Worm (Caenorhabditis elegans) whole organism, L4 larva: ENCODE data around the gene mboa-4.

Source experiments
- D1046.2 ChIP-seq: fragments of 200-800 bp; sonication (Bioruptor generic); IDR thresholded peaks from 2 replicates; pipeline ENCODE4 v1.3.6; 2022; ENCODE audit warnings: missing genetic modification characterization, missing compliant biosample characterization
- F37D6.2 ChIP-seq: sonication (generic microtip); optimal IDR thresholded peaks from 2 replicates; lab custom pipeline; 2016; ENCODE audit warnings: mild to moderate bottlenecking, missing genetic modification characterization, missing compliant biosample characterization
- R02D3.7 ChIP-seq: fragments of 150-350 bp; sonication (generic microtip); optimal IDR thresholded peaks from 3 replicates; lab custom pipeline; 2014; ENCODE audit warnings: missing biosample characterization, missing genetic modification characterization
- T20F7.1 ChIP-seq: fragments of 200-800 bp; sonication (Bioruptor generic); optimal IDR thresholded peaks from 2 replicates; lab custom pipeline; 2018; ENCODE audit warnings: mild to moderate bottlenecking, missing genetic modification characterization, missing compliant biosample characterization
- Y105C5A.15 ChIP-seq: fragments of 200-800 bp; sonication (Bioruptor generic); IDR thresholded peaks from 2 replicates; pipeline ENCODE4 v1.3.6; 2022; ENCODE audit warnings: missing genetic modification characterization, missing compliant biosample characterization
- Y75B8A.6 ChIP-seq: fragments of 200-800 bp; sonication (Bioruptor generic); IDR thresholded peaks from 2 replicates; pipeline ENCODE4 v1.3.6; 2022; ENCODE audit warnings: missing genetic modification reagents, missing genetic modification characterization, missing compliant biosample characterization
- aha-1 ChIP-seq: fragments of 150-350 bp; peaks from one replicate; lab custom pipeline; 2014; ENCODE audit warnings: missing biosample characterization, missing genetic modification characterization
- aly-2 ChIP-seq: sonication (generic microtip); optimal IDR thresholded peaks from 2 replicates; lab custom pipeline; 2018; ENCODE audit warnings: missing biosample characterization, missing genetic modification characterization
- ama-1 ChIP-seq: fragments of 150-350 bp; optimal IDR thresholded peaks from 2 replicates; lab custom pipeline; 2014; ENCODE audit warnings: inconsistent platforms, mixed read lengths
- arid-1 ChIP-seq: fragments of 200-800 bp; sonication (Bioruptor generic); conservative IDR thresholded peaks from 2 replicates; pipeline ENCODE4 v1.3.6; 2022; ENCODE audit warnings: missing genetic modification reagents, missing genetic modification characterization, missing compliant biosample characterization
- ceh-82 ChIP-seq: sonication (generic microtip); optimal IDR thresholded peaks from 2 replicates; lab custom pipeline; 2017; ENCODE audit warnings: missing biosample characterization, missing genetic modification characterization
- ctbp-1 ChIP-seq: fragments of 200-800 bp; sonication (Bioruptor generic); IDR thresholded peaks from 2 replicates; pipeline ENCODE4 v1.3.6; 2022; ENCODE audit warnings: missing genetic modification reagents, missing genetic modification characterization, missing compliant biosample characterization
- daf-12 ChIP-seq: fragments of 150-350 bp; optimal IDR thresholded peaks from 2 replicates; lab custom pipeline; 2014; ENCODE audit warnings: missing biosample characterization, missing genetic modification reagents, missing genetic modification characterization
- daf-16 ChIP-seq, 3 experiments: sonication (generic microtip); optimal IDR thresholded peaks; 2 replicates each; lab custom pipeline; 2016 to 2017; ENCODE audit warnings: missing genetic modification characterization in 3 of 3, missing genetic modification reagents in 3 of 3, mild to moderate bottlenecking in 2 of 3, missing compliant biosample characterization in 2 of 3, missing biosample characterization in 1 of 3, moderate library complexity in 1 of 3
- daf-19 ChIP-seq: fragments of 200-800 bp; sonication (Bioruptor generic); conservative IDR thresholded peaks from 2 replicates; pipeline ENCODE4 v1.3.6; 2022; ENCODE audit warnings: missing genetic modification characterization, missing compliant biosample characterization
- dmd-8 ChIP-seq: fragments of 200-800 bp; sonication (Bioruptor generic); IDR thresholded peaks from 2 replicates; pipeline ENCODE4 v1.3.6; 2022; ENCODE audit warnings: missing genetic modification characterization, missing compliant biosample characterization
- dpl-1 ChIP-seq: fragments of 150-350 bp; optimal IDR thresholded peaks from 2 replicates; lab custom pipeline; 2014; ENCODE audit warnings: missing biosample characterization, missing genetic modification reagents, missing genetic modification characterization
- dve-1 ChIP-seq: sonication (generic microtip); optimal IDR thresholded peaks from 2 replicates; lab custom pipeline; 2017; ENCODE audit warnings: antibody characterized with exemption, mild to moderate bottlenecking, missing genetic modification characterization, missing compliant biosample characterization; ENCODE audit not compliant: insufficient read depth
- egl-43 ChIP-seq: fragments of 200-800 bp; sonication (Bioruptor generic); IDR thresholded peaks from 2 replicates; pipeline ENCODE4 v1.3.6; 2022; ENCODE audit warnings: missing genetic modification reagents, missing genetic modification characterization, missing compliant biosample characterization
- fkh-10 ChIP-seq: fragments of 150-350 bp; optimal IDR thresholded peaks from 2 replicates; lab custom pipeline; 2014; ENCODE audit warnings: missing biosample characterization, missing genetic modification reagents, missing genetic modification characterization
- fos-1 ChIP-seq: fragments of 150-350 bp; optimal IDR thresholded peaks from 2 replicates; lab custom pipeline; 2014; ENCODE audit warnings: missing biosample characterization, missing genetic modification characterization
- jun-1 ChIP-seq: fragments of 150-350 bp; optimal IDR thresholded peaks from 2 replicates; lab custom pipeline; 2014; ENCODE audit warnings: missing biosample characterization, missing genetic modification reagents, missing genetic modification characterization
- lin-1 ChIP-seq: fragments of 200-800 bp; sonication (Bioruptor generic); IDR thresholded peaks from 2 replicates; pipeline ENCODE4 v1.3.6; 2022; ENCODE audit warnings: missing genetic modification reagents, missing genetic modification characterization, missing compliant biosample characterization
- lin-13 ChIP-seq: fragments of 150-350 bp; optimal IDR thresholded peaks from 2 replicates; lab custom pipeline; 2014; ENCODE audit warnings: missing biosample characterization, missing genetic modification reagents, missing genetic modification characterization
- lin-38 ChIP-seq: fragments of 200-800 bp; sonication (Bioruptor generic); IDR thresholded peaks from 2 replicates; pipeline ENCODE4 v1.3.6; 2022; ENCODE audit warnings: missing genetic modification reagents, missing genetic modification characterization, missing compliant biosample characterization
- lir-3 ChIP-seq: sonication (generic microtip); optimal IDR thresholded peaks from 2 replicates; lab custom pipeline; 2016; ENCODE audit warnings: mild to moderate bottlenecking, missing genetic modification characterization, missing compliant biosample characterization
- mep-1 ChIP-seq: fragments of 150-350 bp; sonication (generic microtip); optimal IDR thresholded peaks from 3 replicates; lab custom pipeline; 2014; ENCODE audit warnings: missing biosample characterization, missing genetic modification characterization
- mes-2 ChIP-seq: sonication (generic microtip); optimal IDR thresholded peaks from 2 replicates; lab custom pipeline; 2016; ENCODE audit warnings: missing genotype, mild to moderate bottlenecking, missing genetic modification characterization, missing compliant biosample characterization; ENCODE audit not compliant: poor library complexity, severe bottlenecking
- nhr-10 ChIP-seq: fragments of 150-350 bp; optimal IDR thresholded peaks from 2 replicates; lab custom pipeline; 2014; ENCODE audit warnings: missing biosample characterization, missing genetic modification characterization
- nhr-11 ChIP-seq: fragments of 150-350 bp; optimal IDR thresholded peaks from 2 replicates; lab custom pipeline; 2014; ENCODE audit warnings: missing biosample characterization, missing genetic modification characterization
- nhr-28 ChIP-seq: fragments of 150-350 bp; optimal IDR thresholded peaks from 2 replicates; lab custom pipeline; 2014; ENCODE audit warnings: missing biosample characterization, missing genetic modification characterization
- nhr-77 ChIP-seq: fragments of 150-350 bp; optimal IDR thresholded peaks from 2 replicates; lab custom pipeline; 2014; ENCODE audit warnings: missing biosample characterization, missing genetic modification characterization
- pha-4 ChIP-seq, 2 experiments: fragments of 150-350 bp in 1 of 2; fragments of 200-800 bp in 1 of 2; sonication (Bioruptor generic) in 1 of 2; IDR thresholded peaks in 1 of 2; optimal IDR thresholded peaks in 1 of 2; 2 replicates each; pipeline versions ENCODE4 v1.3.6 to Lab custom; 2014 to 2022; ENCODE audit warnings: missing genetic modification characterization in 2 of 2, missing genetic modification reagents in 2 of 2, missing biosample characterization in 1 of 2, missing compliant biosample characterization in 1 of 2
- php-3 ChIP-seq: fragments of 200-800 bp; sonication (Bioruptor generic); IDR thresholded peaks from 2 replicates; pipeline ENCODE4 v1.3.6; 2022; ENCODE audit warnings: missing genetic modification reagents, missing genetic modification characterization, missing compliant biosample characterization
- saeg-2 ChIP-seq: fragments of 200-800 bp; sonication (Bioruptor generic); IDR thresholded peaks from 2 replicates; pipeline ENCODE4 v1.3.6; 2022; ENCODE audit warnings: missing genetic modification reagents, missing genetic modification characterization, missing compliant biosample characterization
- set-16 ChIP-seq: fragments of 200-800 bp; sonication (Bioruptor generic); IDR thresholded peaks from 2 replicates; pipeline ENCODE4 v1.3.6; 2022; ENCODE audit warnings: missing genetic modification reagents, missing genetic modification characterization, missing compliant biosample characterization
- skn-1 ChIP-seq: fragments of 150-350 bp; optimal IDR thresholded peaks from 2 replicates; lab custom pipeline; 2014; ENCODE audit warnings: missing biosample characterization, missing genetic modification characterization
- snpc-1.2 ChIP-seq: fragments of 200-800 bp; sonication (Bioruptor generic); IDR thresholded peaks from 2 replicates; pipeline ENCODE4 v1.3.6; 2022; ENCODE audit warnings: missing genetic modification reagents, missing genetic modification characterization, missing compliant biosample characterization
- tag-97 ChIP-seq: fragments of 200-800 bp; sonication (Bioruptor generic); IDR thresholded peaks from 2 replicates; pipeline ENCODE4 v1.3.6; 2022; ENCODE audit warnings: missing genetic modification characterization, missing compliant biosample characterization
- tra-1 ChIP-seq: fragments of 200-800 bp; sonication (Bioruptor generic); IDR thresholded peaks from 2 replicates; pipeline ENCODE4 v1.3.6; 2022; ENCODE audit warnings: missing genetic modification reagents, missing genetic modification characterization, missing compliant biosample characterization
- unc-130 ChIP-seq: sonication (generic microtip); optimal IDR thresholded peaks from 2 replicates; lab custom pipeline; 2016; ENCODE audit warnings: missing genetic modification reagents, missing genetic modification characterization, missing compliant biosample characterization
- unc-39 ChIP-seq: sonication (generic microtip); optimal IDR thresholded peaks from 2 replicates; lab custom pipeline; 2017; ENCODE audit warnings: missing biosample characterization, missing genetic modification characterization
- unc-62 ChIP-seq, 3 experiments: fragments of 150-350 bp in 1 of 3; sonication (generic microtip); optimal IDR thresholded peaks in 2 of 3; peaks in 1 of 3; 1 replicate in 1 of 3; 2 replicates in 2 of 3; lab custom pipeline; 2014 to 2017; ENCODE audit warnings: missing biosample characterization in 3 of 3, missing genetic modification characterization in 3 of 3, missing genetic modification reagents in 3 of 3, missing genotype in 1 of 3
- zag-1 ChIP-seq: fragments of 150-350 bp; optimal IDR thresholded peaks from 2 replicates; lab custom pipeline; 2014; ENCODE audit warnings: missing biosample characterization, missing genetic modification characterization
- zip-11 ChIP-seq: fragments of 200-800 bp; sonication (Bioruptor generic); IDR thresholded peaks from 2 replicates; pipeline ENCODE4 v1.3.6; 2022; ENCODE audit warnings: missing genetic modification characterization, missing compliant biosample characterization
- ztf-11 ChIP-seq: fragments of 150-350 bp; optimal IDR thresholded peaks from 2 replicates; lab custom pipeline; 2014; ENCODE audit warnings: missing biosample characterization, missing genetic modification characterization

Gene mboa-4

ce11 chrIV:11130774-11131173, 29.0 kb downstream of the mboa-4 start (continued):
- TF ChIP-seq lin-1 (GFP tag; lab: Robert Waterston, UW) (no peak), ama-1 (no peak), snpc-1.2 (no peak), dve-1 (tag; lab: Kevin White, UChicago) (peak; percentile 69), php-3 (GFP tag; lab: Robert Waterston, UW) (no peak), nhr-11 (tag; lab: Kevin White, UChicago) (no peak), T20F7.1 (no peak)

- TF ChIP-seq F37D6.2 (tag; lab: Kevin White, UChicago) (no peak), unc-130 (GFP tag; lab: Kevin White, UChicago) (no peak), arid-1 (no peak), jun-1 (tag; lab: Kevin White, UChicago) (no peak), ceh-82 (tag; lab: Kevin White, UChicago) (no peak), lin-38 (GFP tag; lab: Robert Waterston, UW) (no peak), set-16 (GFP tag; lab: Robert Waterston, UW) (0 out of 2 replicates have a peak, but pooled peaks have one; percentile 6), unc-62 (GFP tag; optimal IDR thresholded peaks at IDR 0.05 in 1 of 2; lab: Kevin White, UChicago) (peak in 1 of 2 experiments; percentile 92), unc-62 (tag; optimal IDR thresholded peaks at IDR 0.05; lab: Kevin White, UChicago) (no peak), ztf-11 (no peak)
Measured at ce11 chrIV:11126028-11126427, 33.8 kb downstream of the mboa-4 start.

- TF ChIP-seq aha-1 (tag; lab: Kevin White, UChicago) = no peak
- no peak for TF ChIP-seq skn-1 (tag; lab: Kevin White, UChicago)
- no peak for TF ChIP-seq dmd-8 (GFP tag; lab: Robert Waterston, UW)
- no peak for TF ChIP-seq saeg-2
- TF ChIP-seq aly-2 = no peak
- no peak for TF ChIP-seq tag-97 (GFP tag; lab: Robert Waterston, UW)
- no peak for TF ChIP-seq F37D6.2 (tag; lab: Kevin White, UChicago)
- TF ChIP-seq egl-43 (GFP tag; lab: Robert Waterston, UW) = no peak
- TF ChIP-seq dpl-1 (GFP tag; lab: Kevin White, UChicago) = no peak
- TF ChIP-seq R02D3.7 (tag; lab: Kevin White, UChicago) = no peak
- no peak for TF ChIP-seq ctbp-1
- TF ChIP-seq Y105C5A.15 (GFP tag; lab: Robert Waterston, UW) = no peak
Measured at ce11 chrIV:11126004-11126027, 34.0 kb downstream of the mboa-4 start, which contains the start of gene swsn-4. TSS of gene swsn-4 (plus strand) at chrIV:11126024.

ce11 chrIV:11125604-11126003, 34.2 kb downstream of the mboa-4 start:
- TF ChIP-seq fkh-10 (GFP tag; lab: Kevin White, UChicago) (no peak), nhr-77 (tag; lab: Kevin White, UChicago) (no peak), unc-62 (GFP tag; optimal IDR thresholded peaks at IDR 0.05 in 1 of 2; lab: Kevin White, UChicago) (peak in 1 of 2 experiments; percentile 33), unc-62 (tag; optimal IDR thresholded peaks at IDR 0.05; lab: Kevin White, UChicago) (no peak), dpl-1 (GFP tag; lab: Kevin White, UChicago) (peak; percentile 73), pha-4 (GFP tag; IDR thresholded peaks at IDR 0.05; lab: Robert Waterston, UW) (no peak), pha-4 (tag; optimal IDR thresholded peaks at IDR 0.05; lab: Kevin White, UChicago) (no peak), daf-12 (tag; lab: Kevin White, UChicago) (no peak), Y75B8A.6 (no peak), nhr-28 (tag; lab: Kevin White, UChicago) (peak; percentile 15), daf-19 (GFP tag; lab: Robert Waterston, UW) (no peak)

- TF ChIP-seq D1046.2 (GFP tag; lab: Robert Waterston, UW) (no peak), T20F7.1 (no peak), lin-13 (no peak), unc-39 (tag; lab: Kevin White, UChicago) (no peak), nhr-10 (tag; lab: Kevin White, UChicago) (no peak), aha-1 (tag; lab: Kevin White, UChicago) (peak; percentile 74), zag-1 (no peak), daf-16 (GFP tag; optimal IDR thresholded peaks at IDR 0.05; lab: Kevin White, UChicago) (no peak), daf-16 (tag; optimal IDR thresholded peaks at IDR 0.05; lab: Kevin White, UChicago) (peak; percentile 16), fos-1 (tag; lab: Kevin White, UChicago) (no peak), jun-1 (tag; lab: Kevin White, UChicago) (no peak), zip-11 (GFP tag; lab: Robert Waterston, UW) (no peak), tra-1 (no peak), mep-1 (peak; percentile 46), mes-2 (tag; lab: Kevin White, UChicago) (peak; percentile 66), daf-19 (GFP tag; lab: Robert Waterston, UW) (no peak), lin-1 (GFP tag; lab: Robert Waterston, UW) (no peak), daf-12 (tag; lab: Kevin White, UChicago) (no peak), lir-3 (no peak)
Measured at ce11 chrIV:11125200-11125599, 34.6 kb downstream of the mboa-4 start.
